Worm (Caenorhabditis elegans): Measurements from ENCODE around the gene F46B6.12.

The F46B6.12 gene

DNA sequence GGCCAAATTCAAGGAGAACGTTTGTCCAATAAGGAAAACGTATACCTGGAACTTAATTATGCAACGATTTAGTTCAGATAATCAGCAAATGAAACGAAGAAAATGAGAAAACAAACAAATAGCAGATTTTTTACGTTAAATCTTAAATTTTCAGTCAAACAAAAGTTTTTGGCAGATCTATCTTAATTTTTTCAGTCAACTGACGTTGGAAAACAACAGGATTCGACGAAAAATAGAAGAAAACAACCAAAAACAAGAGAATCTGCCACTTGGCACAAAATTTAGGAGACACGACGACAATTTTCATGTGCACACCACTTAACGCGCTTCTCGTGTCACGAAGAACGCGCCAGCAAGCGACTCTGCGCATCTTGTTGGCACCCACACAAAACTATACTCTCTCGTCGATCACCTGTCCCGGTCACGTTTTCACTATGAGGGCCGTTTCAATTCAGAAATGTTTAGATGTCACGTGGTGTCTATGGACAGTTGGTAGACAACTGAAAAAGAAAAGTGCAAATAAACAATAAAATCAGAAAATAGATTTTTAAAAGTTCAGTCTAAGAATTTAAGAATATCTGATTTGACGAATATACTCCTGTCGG is 14.1 kb upstream of the F46B6.12 start, which contains the start of gene ztf-7 (continued):
- TF ChIP-seq saeg-2 (GFP tag; IDR thresholded peaks at IDR 0.05) = peak; percentile 93
- TF ChIP-seq tag-97 (GFP tag; IDR thresholded peaks at IDR 0.05) = no peak
- TF ChIP-seq duxl-1 (tag; optimal IDR thresholded peaks at IDR 0.05; ENCODE audit: poor library complexity) = peak; percentile 82
- TF ChIP-seq F49E8.2 (tag; optimal IDR thresholded peaks at IDR 0.05; ENCODE audit: borderline replicate concordance) = peak; percentile 51
- no peak for TF ChIP-seq egl-27 (tag; optimal IDR thresholded peaks at IDR 0.05)
- peak; percentile 96 for TF ChIP-seq ceh-20 (GFP tag; IDR thresholded peaks at IDR 0.05)
- TF ChIP-seq ama-1 (optimal IDR thresholded peaks at IDR 0.05) = peak; percentile 12
- TF ChIP-seq snpc-4 (tag; optimal IDR thresholded peaks at IDR 0.05) = no peak
- no peak for TF ChIP-seq lin-39 (tag; optimal IDR thresholded peaks at IDR 0.05)
- peak; percentile 74 to 92 for TF ChIP-seq hif-1 (tag; optimal IDR thresholded peaks at IDR 0.05)
- TF ChIP-seq dmd-9 (GFP tag; IDR thresholded peaks at IDR 0.05) = peak; percentile 80; the same call in 1 of the 2 replicates
- no peak for TF ChIP-seq Y75B8A.6 (GFP tag; IDR thresholded peaks at IDR 0.05)
- no peak for TF ChIP-seq egl-43 (GFP tag; IDR thresholded peaks at IDR 0.05)
- TF ChIP-seq zag-1 (tag; optimal IDR thresholded peaks at IDR 0.05) = no peak
- peak; percentile 97 for TF ChIP-seq nhr-77 (tag; optimal IDR thresholded peaks at IDR 0.05)
- TF ChIP-seq mdl-1 (tag; optimal IDR thresholded peaks at IDR 0.05) = peak; percentile 75 to 98
- no peak for TF ChIP-seq Y48G9A.11 (GFP tag; IDR thresholded peaks at IDR 0.05)
- no peak for TF ChIP-seq unc-62 (GFP tag; optimal IDR thresholded peaks at IDR 0.05 in 1 of 2)
- no peak for TF ChIP-seq unc-62 (tag; optimal IDR thresholded peaks at IDR 0.05)
- peak; percentile 87 for TF ChIP-seq dpl-1 (GFP tag; optimal IDR thresholded peaks at IDR 0.05)
- peak; percentile 80 for TF ChIP-seq vab-7 (GFP tag; IDR thresholded peaks at IDR 0.05)
- TF ChIP-seq php-3 (GFP tag; IDR thresholded peaks at IDR 0.05) = peak; percentile 94
- peak; percentile 24; the same call in 1 of the 2 replicates for TF ChIP-seq lim-7 (GFP tag; IDR thresholded peaks at IDR 0.05)
- no peak for TF ChIP-seq cey-2 (tag; optimal IDR thresholded peaks at IDR 0.05; ENCODE audit: borderline replicate concordance, insufficient read depth)
- no peak for TF ChIP-seq F44E2.7 (GFP tag; IDR thresholded peaks at IDR 0.05)
- TF ChIP-seq nhr-102 (tag; optimal IDR thresholded peaks at IDR 0.05) = peak; percentile 97
- TF ChIP-seq lsy-2 (tag; optimal IDR thresholded peaks at IDR 0.05) = peak; percentile 80 to 95
- peak; percentile 94 for TF ChIP-seq nhr-42 (GFP tag; IDR thresholded peaks at IDR 0.05)
- TF ChIP-seq F26F4.8 (GFP tag; conservative IDR thresholded peaks at IDR 0.05) = no peak
- no peak; the same call in 1 of the 2 replicates for TF ChIP-seq set-16 (GFP tag; IDR thresholded peaks at IDR 0.05)
- TF ChIP-seq hmg-1.1 (GFP tag; IDR thresholded peaks at IDR 0.05) = peak; percentile 91
- TF ChIP-seq lin-38 (GFP tag; IDR thresholded peaks at IDR 0.05) = peak; percentile 87
- no peak for TF ChIP-seq aly-2 (tag; optimal IDR thresholded peaks at IDR 0.05)
- TF ChIP-seq F10B5.3 (tag; optimal IDR thresholded peaks at IDR 0.05) = peak; percentile 79
- peak; percentile 87 for TF ChIP-seq nhr-6 (tag; optimal IDR thresholded peaks at IDR 0.05)
- no peak; the same call in 1 of the 2 replicates for TF ChIP-seq ZK337.2 (GFP tag; IDR thresholded peaks at IDR 0.05)
- no peak for TF ChIP-seq dmd-8 (GFP tag; IDR thresholded peaks at IDR 0.05)
- peak; percentile 98 for TF ChIP-seq dve-1 (tag; optimal IDR thresholded peaks at IDR 0.05; ENCODE audit: insufficient read depth)
- TF ChIP-seq mep-1 (tag; optimal IDR thresholded peaks at IDR 0.05) = peak; percentile 97
- TF ChIP-seq ceh-44 (GFP tag; IDR thresholded peaks at IDR 0.05) = no peak
- peak; percentile 77 for TF ChIP-seq arid-1 (GFP tag; conservative IDR thresholded peaks at IDR 0.05)
- TF ChIP-seq nhr-25 (tag; optimal IDR thresholded peaks at IDR 0.05; ENCODE audit: borderline replicate concordance, insufficient read depth) = peak; percentile 85
- peak; percentile 74 for TF ChIP-seq nhr-41 (GFP tag; IDR thresholded peaks at IDR 0.05)
- peak; percentile 70 for TF ChIP-seq zip-2 (tag; optimal IDR thresholded peaks at IDR 0.05)
- TF ChIP-seq lin-15B (tag; optimal IDR thresholded peaks at IDR 0.05) = no peak
- TF ChIP-seq ztf-7 (tag; optimal IDR thresholded peaks at IDR 0.05) = peak; percentile 73
- TF ChIP-seq mxl-2 (GFP tag; conservative IDR thresholded peaks at IDR 0.05) = peak; percentile 77
- TF ChIP-seq F37D6.2 (tag; optimal IDR thresholded peaks at IDR 0.05) = peak; percentile 87
- no peak for TF ChIP-seq R02D3.7 (tag; optimal IDR thresholded peaks at IDR 0.05)
- TF ChIP-seq Y5F2A.4 (GFP tag; optimal IDR thresholded peaks at IDR 0.05) = no peak
